Fruit fly (Drosophila melanogaster) S2 (cell line): ENCODE measurements around the gene CG31808.

Experiments used
- CG8478 ChIP-seq: fragments of >200 bp; optimal IDR thresholded peaks from 2 replicates; lab custom pipeline; 2018
- CTCF ChIP-seq, 2 experiments: fragments of >200 bp; optimal IDR thresholded peaks; 2 replicates each; lab custom pipeline; 2018

The CG31808 gene

dm6 chr2L:16703753-16704152 is 12.2 kb downstream of the CG31808 start:
- TF ChIP-seq CTCF (optimal IDR thresholded peaks at IDR 0.05; lab: Kevin White, UChicago): no peak
- TF ChIP-seq CG8478 (lab: Kevin White, UChicago): no peak

dm6 chr2L:16703008-16703510 is 12.9 kb downstream of the CG31808 start:
- TF ChIP-seq CTCF (optimal IDR thresholded peaks at IDR 0.05; lab: Kevin White, UChicago) (no peak), CG8478 (lab: Kevin White, UChicago) (no peak)

dm6 chr2L:16690619-16690908 is 25.4 kb downstream of the CG31808 start:
- TF ChIP-seq CG8478 (lab: Kevin White, UChicago) (no peak), CTCF (optimal IDR thresholded peaks at IDR 0.05; lab: Kevin White, UChicago) (no peak)

DNA sequence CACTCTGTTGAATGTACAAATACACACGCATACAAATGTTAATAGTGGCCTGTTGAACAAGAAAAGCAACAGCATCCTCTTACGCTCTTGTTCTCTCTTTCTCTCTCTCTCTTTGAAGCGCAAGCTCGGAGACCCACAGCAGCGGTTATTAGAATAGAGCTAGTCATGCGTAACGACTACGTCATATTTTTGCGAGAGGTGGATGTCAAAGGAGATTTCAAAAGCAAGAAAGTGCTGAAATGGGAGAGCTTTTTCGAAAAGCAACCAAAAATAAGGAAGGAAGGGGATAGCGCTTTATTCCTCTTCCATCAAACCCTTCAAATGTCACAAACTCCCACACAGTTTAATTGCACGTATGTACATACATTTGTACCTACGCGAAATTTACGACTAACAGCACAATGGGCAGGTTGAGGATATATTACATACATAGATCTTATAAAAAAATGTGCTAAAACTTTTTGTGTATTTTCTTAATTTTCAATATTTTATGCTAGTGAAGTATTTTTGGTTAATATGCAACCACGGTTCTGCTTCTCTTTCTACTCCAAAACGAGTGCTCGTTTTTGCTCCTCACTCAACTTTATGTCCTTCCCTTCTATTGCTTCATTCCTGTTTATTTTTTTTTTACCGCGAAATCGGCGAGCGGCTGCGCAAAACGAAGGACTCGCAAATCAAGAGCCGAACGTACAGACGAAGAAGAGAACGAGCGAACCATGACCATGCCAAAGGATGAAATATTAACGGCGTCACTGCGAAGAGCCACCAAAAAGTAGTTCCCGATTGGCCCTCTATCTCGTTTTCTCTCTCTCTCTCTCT is 26.0 kb downstream of the CG31808 start:
- TF ChIP-seq CTCF (optimal IDR thresholded peaks at IDR 0.05; lab: Kevin White, UChicago): no peak
- TF ChIP-seq CG8478 (lab: Kevin White, UChicago): no peak

- no peak for TF ChIP-seq CTCF (optimal IDR thresholded peaks at IDR 0.05; lab: Kevin White, UChicago)
- TF ChIP-seq CG8478 (lab: Kevin White, UChicago): no peak
Observed at dm6 chr2L:16687863-16688262, 28.1 kb downstream of the CG31808 start.

- no peak for TF ChIP-seq CG8478 (lab: Kevin White, UChicago)
- TF ChIP-seq CTCF (optimal IDR thresholded peaks at IDR 0.05; lab: Kevin White, UChicago): no peak
Observed at dm6 chr2L:16686412-16687043, 29.5 kb downstream of the CG31808 start.

- no peak for TF ChIP-seq CG8478 (lab: Kevin White, UChicago)
- peak in 1 of 2 experiments; percentile 18 for TF ChIP-seq CTCF (optimal IDR thresholded peaks at IDR 0.05; lab: Kevin White, UChicago)
Observed at dm6 chr2L:16685612-16685912, 30.4 kb downstream of the CG31808 start.

DNA sequence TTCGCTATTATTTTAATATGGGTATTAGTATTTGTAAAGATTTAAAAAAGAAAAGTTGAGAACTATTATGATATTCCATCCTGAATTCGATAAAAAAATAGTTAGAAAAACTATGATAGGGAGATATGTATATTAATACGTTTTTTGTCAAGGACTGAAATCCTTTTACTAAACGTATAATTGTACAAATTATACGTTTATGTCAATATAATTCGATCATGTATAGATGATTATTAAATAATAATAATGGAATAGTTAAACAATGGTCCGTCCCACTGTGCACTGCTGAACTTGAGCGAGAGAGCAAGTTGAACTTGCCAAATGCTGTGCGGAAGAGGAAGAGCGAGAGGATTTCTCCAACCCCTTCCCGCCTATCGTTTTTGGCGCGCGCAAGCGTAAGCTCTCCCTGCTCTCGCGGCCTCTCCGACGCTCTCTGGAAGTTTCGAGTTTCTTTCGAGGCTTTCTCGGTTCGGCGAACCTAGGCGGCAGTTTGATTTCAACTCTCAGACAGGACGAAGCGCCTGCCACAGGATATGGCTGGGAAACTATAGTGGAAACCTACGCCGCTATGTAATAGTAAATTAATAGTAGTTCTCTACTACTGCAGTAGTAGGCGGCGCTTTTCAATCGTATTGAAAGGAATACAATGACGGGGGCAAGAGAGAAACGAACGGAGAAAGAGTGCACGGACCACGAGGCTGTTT is 30.9 kb downstream of the CG31808 start:
- TF ChIP-seq CG8478 (lab: Kevin White, UChicago) (no peak), CTCF (optimal IDR thresholded peaks at IDR 0.05; lab: Kevin White, UChicago) (no peak)

dm6 chr2L:16683958-16684877 is 31.8 kb downstream of the CG31808 start, which contains the start of gene CG31807:
Gene CG31807 (minus strand): TSS chr2L:16684008.
- TF ChIP-seq CG8478 (lab: Kevin White, UChicago) (no peak), CTCF (optimal IDR thresholded peaks at IDR 0.05; lab: Kevin White, UChicago) (no peak)

DNA sequence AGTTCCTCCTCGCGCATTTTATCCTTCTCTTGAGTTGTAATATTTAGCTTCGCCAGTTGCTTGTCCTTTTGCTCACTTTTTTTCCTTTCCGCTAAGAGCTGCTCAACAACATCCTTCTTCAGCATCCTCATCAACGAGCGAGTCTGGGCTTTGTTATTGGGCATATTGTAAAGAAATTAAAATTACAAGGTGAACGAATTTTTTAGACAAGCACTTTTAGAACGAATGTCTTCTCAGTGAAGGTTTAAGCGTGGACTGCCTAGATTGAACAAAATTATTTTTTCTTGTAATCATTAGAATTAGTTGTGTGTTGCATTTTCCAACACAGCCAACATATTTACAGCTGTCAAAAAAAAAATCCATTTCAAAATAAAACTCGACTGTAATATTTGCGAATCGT is 33.8 kb downstream of the CG31808 start, which contains the start of gene CG33552:
TSS of gene CG33552 (plus strand) at position 301 of the 400 bp plus-strand sequence.
- TF ChIP-seq CG8478 (lab: Kevin White, UChicago): no peak
- no peak for TF ChIP-seq CTCF (optimal IDR thresholded peaks at IDR 0.05; lab: Kevin White, UChicago)

DNA sequence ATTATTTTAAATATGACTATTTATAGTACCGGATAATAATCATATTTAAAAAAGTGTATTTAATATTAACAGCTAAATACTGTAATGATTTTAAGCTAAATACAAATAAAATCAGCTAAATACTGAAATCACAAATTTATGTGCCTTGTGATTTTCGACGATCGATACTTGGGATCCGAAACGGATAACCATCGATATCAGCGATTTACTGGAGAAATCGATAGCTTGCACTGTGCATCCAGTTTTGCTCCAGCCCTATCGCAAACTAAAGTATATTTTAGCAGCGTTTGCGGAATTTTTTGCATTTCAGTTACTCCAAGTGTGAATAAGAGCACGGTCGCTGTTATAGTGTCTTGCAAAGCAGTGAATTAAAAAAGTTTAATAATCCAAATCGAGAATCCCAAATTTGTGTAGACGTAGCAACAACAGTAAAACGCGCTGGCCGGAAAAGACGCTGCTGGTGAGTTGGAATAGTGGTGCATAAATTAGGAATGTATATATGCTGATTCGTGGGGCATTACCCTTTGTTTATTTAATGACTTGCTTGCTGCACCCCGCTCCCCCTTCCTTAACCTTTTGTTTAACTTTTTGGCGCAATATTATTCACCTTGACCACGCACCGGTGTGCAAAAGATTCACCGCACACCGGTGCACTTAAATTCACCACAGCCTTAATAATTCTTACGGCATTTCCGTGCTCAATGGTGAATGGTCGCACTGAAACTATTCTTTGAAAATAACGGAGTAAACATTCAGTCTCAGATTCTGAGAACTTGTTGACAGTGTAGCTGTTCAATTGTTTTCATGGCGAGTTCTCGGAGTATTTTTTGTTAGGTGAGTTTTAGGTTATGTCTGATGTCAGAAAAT is 35.9 kb downstream of the CG31808 start, which contains the start of the genes grp and squ:
TSS of gene grp (plus strand) at position 238 of the 867 bp plus-strand sequence.
TSS of gene squ (plus strand) at position 238 of the 867 bp plus-strand sequence.
- TF ChIP-seq CTCF (optimal IDR thresholded peaks at IDR 0.05; lab: Kevin White, UChicago) (peak in 1 of 2 experiments; percentile 27), CG8478 (lab: Kevin White, UChicago) (no peak)

DNA sequence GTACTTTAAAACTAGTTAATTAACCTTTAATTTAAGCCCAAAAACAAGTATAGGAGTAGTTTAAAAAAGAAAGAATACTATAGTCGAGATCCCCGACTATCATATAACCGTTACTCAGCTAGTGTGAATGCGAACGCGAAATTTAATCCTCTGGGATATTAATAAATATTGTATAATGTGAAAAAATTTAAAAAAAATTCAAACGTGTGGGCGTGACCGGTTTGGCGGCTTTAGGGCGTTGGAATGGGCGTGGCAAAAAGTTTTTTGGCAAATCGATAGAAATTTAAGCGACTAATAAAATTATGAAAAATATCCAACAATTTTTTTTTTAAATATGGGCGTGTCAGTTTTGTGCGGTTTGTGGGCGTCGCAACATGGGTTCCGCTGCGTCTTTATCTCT is 36.9 kb downstream of the CG31808 start:
- TF ChIP-seq CTCF (optimal IDR thresholded peaks at IDR 0.05; lab: Kevin White, UChicago): no peak
